Worm (Caenorhabditis elegans) whole organism, L3 larva: ENCODE measurements around the gene T09A5.5.

Experiments
- R02D3.7 ChIP-seq: fragments of 150-350 bp; optimal IDR thresholded peaks from 2 replicates; lab custom pipeline; 2014; ENCODE audit warnings: missing biosample characterization, missing genetic modification characterization
- ZK546.5 ChIP-seq: sonication (generic microtip); optimal IDR thresholded peaks from 2 replicates; lab custom pipeline; 2017; ENCODE audit warnings: missing biosample characterization, missing genetic modification characterization
- aly-2 ChIP-seq: fragments of 150-350 bp; optimal IDR thresholded peaks from 2 replicates; lab custom pipeline; 2014; ENCODE audit warnings: missing biosample characterization, missing genetic modification characterization
- ama-1 ChIP-seq: fragments of 150-350 bp; optimal IDR thresholded peaks from 2 replicates; lab custom pipeline; 2018
- ceh-28 ChIP-seq: fragments of 150-350 bp; optimal IDR thresholded peaks from 2 replicates; lab custom pipeline; 2014; ENCODE audit warnings: missing biosample characterization, missing genetic modification reagents, missing genetic modification characterization
- ceh-82 ChIP-seq: fragments of 150-350 bp; optimal IDR thresholded peaks from 2 replicates; lab custom pipeline; 2014; ENCODE audit warnings: missing biosample characterization, missing genetic modification characterization
- ceh-9 ChIP-seq: sonication (generic microtip); optimal IDR thresholded peaks from 2 replicates; lab custom pipeline; 2018; ENCODE audit warnings: missing biosample characterization, missing genetic modification characterization
- daf-12 ChIP-seq: fragments of 150-350 bp; optimal IDR thresholded peaks from 2 replicates; lab custom pipeline; 2014; ENCODE audit warnings: missing biosample characterization, missing genetic modification reagents, missing genetic modification characterization
- egl-5 ChIP-seq: fragments of 150-350 bp; optimal IDR thresholded peaks from 2 replicates; lab custom pipeline; 2017; ENCODE audit warnings: missing biosample characterization, missing genetic modification reagents, missing genetic modification characterization, inconsistent platforms
- elt-1 ChIP-seq: fragments of 150-350 bp; optimal IDR thresholded peaks from 2 replicates; lab custom pipeline; 2014; ENCODE audit warnings: missing biosample characterization, missing genetic modification characterization
- elt-2 ChIP-seq: sonication (generic microtip); optimal IDR thresholded peaks from 2 replicates; lab custom pipeline; 2016; ENCODE audit warnings: missing genetic modification reagents, mild to moderate bottlenecking, missing genetic modification characterization, missing compliant biosample characterization
- elt-3 ChIP-seq, 3 experiments: fragments of 150-350 bp in 1 of 3; sonication (generic microtip) in 2 of 3; optimal IDR thresholded peaks; 2 replicates in 2 of 3; 4 replicates in 1 of 3; lab custom pipeline; 2014 to 2017; ENCODE audit warnings: missing biosample characterization in 3 of 3, missing genetic modification characterization in 3 of 3
- fos-1 ChIP-seq: fragments of 150-350 bp; optimal IDR thresholded peaks from 2 replicates; lab custom pipeline; 2014; ENCODE audit warnings: missing biosample characterization, missing genetic modification characterization
- hmg-11 ChIP-seq: sonication (generic microtip); optimal IDR thresholded peaks from 2 replicates; lab custom pipeline; 2016; ENCODE audit warnings: missing genetic modification characterization, missing compliant biosample characterization
- jun-1 ChIP-seq: fragments of 150-350 bp; optimal IDR thresholded peaks from 2 replicates; lab custom pipeline; 2014; ENCODE audit warnings: missing biosample characterization, missing genetic modification reagents, missing genetic modification characterization
- lin-15B ChIP-seq: fragments of 150-350 bp; optimal IDR thresholded peaks from 2 replicates; lab custom pipeline; 2014; ENCODE audit warnings: missing biosample characterization, missing genetic modification characterization
- lin-39 ChIP-seq: fragments of 150-350 bp; optimal IDR thresholded peaks from 2 replicates; lab custom pipeline; 2018; ENCODE audit warnings: missing biosample characterization, missing genetic modification reagents, missing genetic modification characterization
- lsy-12 ChIP-seq: sonication (generic microtip); optimal IDR thresholded peaks from 2 replicates; lab custom pipeline; 2016; ENCODE audit warnings: mild to moderate bottlenecking, missing genetic modification characterization, missing compliant biosample characterization
- mdl-1 ChIP-seq: fragments of 150-350 bp; optimal IDR thresholded peaks from 2 replicates; lab custom pipeline; 2014; ENCODE audit warnings: missing biosample characterization, missing genetic modification characterization
- mml-1 ChIP-seq: fragments of 150-350 bp; sonication (generic microtip); optimal IDR thresholded peaks from 3 replicates; lab custom pipeline; 2014; ENCODE audit warnings: missing biosample characterization, missing genetic modification characterization
- nfya-1 ChIP-seq: sonication (generic microtip); optimal IDR thresholded peaks from 2 replicates; lab custom pipeline; 2017; ENCODE audit warnings: missing genetic modification characterization, mild to moderate bottlenecking, missing compliant biosample characterization, antibody characterized with exemption, moderate library complexity; ENCODE audit not compliant: insufficient read depth
- nhr-11 ChIP-seq: fragments of 150-350 bp; optimal IDR thresholded peaks from 2 replicates; lab custom pipeline; 2014; ENCODE audit warnings: missing biosample characterization, missing genetic modification characterization
- nhr-237 ChIP-seq: fragments of 150-350 bp; optimal IDR thresholded peaks from 2 replicates; lab custom pipeline; 2014; ENCODE audit warnings: missing biosample characterization, missing genetic modification characterization
- nhr-25 ChIP-seq: sonication (generic microtip); optimal IDR thresholded peaks from 2 replicates; lab custom pipeline; 2017; ENCODE audit warnings: missing biosample characterization, missing genetic modification characterization
- nhr-67 ChIP-seq: fragments of 150-350 bp; optimal IDR thresholded peaks from 2 replicates; lab custom pipeline; 2014; ENCODE audit warnings: missing biosample characterization, missing genetic modification characterization
- nhr-76 ChIP-seq: fragments of 150-350 bp; sonication (generic microtip); optimal IDR thresholded peaks from 5 replicates; lab custom pipeline; 2014; ENCODE audit warnings: missing biosample characterization, missing genetic modification characterization
- nhr-77 ChIP-seq: fragments of 150-350 bp; optimal IDR thresholded peaks from 2 replicates; lab custom pipeline; 2014; ENCODE audit warnings: missing biosample characterization, missing genetic modification characterization
- pha-4 ChIP-seq: fragments of 150-350 bp; optimal IDR thresholded peaks from 2 replicates; lab custom pipeline; 2014; ENCODE audit warnings: missing biosample characterization, missing genetic modification reagents, missing genetic modification characterization
- sea-2 ChIP-seq: fragments of 150-350 bp; sonication (generic microtip); optimal IDR thresholded peaks from 4 replicates; lab custom pipeline; 2014; ENCODE audit warnings: missing biosample characterization, missing genetic modification reagents, missing genetic modification characterization
- skn-1 ChIP-seq: fragments of 150-350 bp; optimal IDR thresholded peaks from 2 replicates; lab custom pipeline; 2014; ENCODE audit warnings: missing biosample characterization, missing genetic modification characterization
- snpc-4 ChIP-seq: fragments of 150-350 bp; optimal IDR thresholded peaks from 2 replicates; lab custom pipeline; 2014; ENCODE audit warnings: missing biosample characterization, missing genetic modification characterization
- tbx-2 ChIP-seq: sonication (generic microtip); optimal IDR thresholded peaks from 2 replicates; lab custom pipeline; 2016; ENCODE audit warnings: mild to moderate bottlenecking, missing genetic modification characterization, missing compliant biosample characterization
- unc-39 ChIP-seq: sonication (generic microtip); optimal IDR thresholded peaks from 4 replicates; lab custom pipeline; 2017; ENCODE audit warnings: missing biosample characterization, missing genetic modification characterization
- ztf-4 ChIP-seq: fragments of 150-350 bp; optimal IDR thresholded peaks from 2 replicates; lab custom pipeline; 2014; ENCODE audit warnings: missing biosample characterization, missing genetic modification characterization

Gene T09A5.5

DNA sequence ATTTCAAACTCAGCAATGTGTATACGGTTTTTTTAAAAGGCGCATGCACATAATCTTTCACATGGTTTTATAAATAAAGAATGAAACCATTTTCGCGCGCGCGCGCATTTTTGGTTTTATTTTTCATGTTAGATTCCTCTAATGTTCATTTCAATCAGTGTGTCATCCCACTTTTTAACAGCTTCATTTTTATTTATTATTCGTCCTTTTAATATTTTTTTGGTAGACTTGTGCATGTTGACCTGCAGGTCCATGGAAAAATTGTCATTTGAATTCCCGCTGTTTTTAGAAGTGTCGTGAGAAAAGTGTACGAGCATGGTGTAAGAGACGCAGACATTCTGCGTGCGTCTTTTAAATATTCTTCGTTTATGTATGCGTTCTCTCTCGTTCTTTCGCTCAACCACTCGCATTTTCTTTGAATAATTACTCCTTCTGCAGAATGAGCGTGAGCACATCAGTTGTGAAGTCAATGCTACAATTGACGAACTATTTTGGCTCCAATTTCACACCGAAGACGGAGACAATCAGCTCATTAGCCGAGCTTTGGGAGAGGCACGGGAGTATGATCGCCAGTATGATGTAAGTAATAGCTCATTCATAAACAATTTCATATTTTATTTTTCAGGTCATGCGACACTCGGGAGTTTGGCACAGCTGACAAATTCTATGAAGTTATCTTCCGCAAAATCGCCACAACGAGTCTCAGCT is 6.8 kb upstream of the T09A5.5 start, which contains the start of gene lin-5:
Gene lin-5, plus strand, starts transcription at position 354 of the 708 bp plus-strand sequence.
- TF ChIP-seq nfya-1 (tag; lab: Kevin White, UChicago): peak; percentile 67
- no peak for TF ChIP-seq ceh-82 (tag; lab: Kevin White, UChicago)
- no peak for TF ChIP-seq nhr-76 (tag; lab: Kevin White, UChicago)
- no peak for TF ChIP-seq aly-2 (tag; lab: Kevin White, UChicago)
- TF ChIP-seq nhr-237 (tag; lab: Kevin White, UChicago): no peak
- TF ChIP-seq nhr-25 (tag; lab: Kevin White, UChicago): peak; percentile 19
- TF ChIP-seq lin-15B (tag; lab: Kevin White, UChicago): peak; percentile 79
- TF ChIP-seq jun-1 (tag; lab: Kevin White, UChicago): no peak
- peak; percentile 5 for TF ChIP-seq elt-2 (tag; lab: Kevin White, UChicago)
- TF ChIP-seq snpc-4 (tag; lab: Kevin White, UChicago): peak; percentile 59
- TF ChIP-seq mml-1 (tag; lab: Kevin White, UChicago): no peak
- peak; percentile 54 for TF ChIP-seq egl-5
- TF ChIP-seq pha-4 (tag; lab: Kevin White, UChicago): peak; percentile 57
- TF ChIP-seq sea-2: no peak
- peak; percentile 64 for TF ChIP-seq lin-39 (tag; lab: Kevin White, UChicago)
- peak; percentile 57 for TF ChIP-seq hmg-11 (tag; lab: Kevin White, UChicago)

DNA sequence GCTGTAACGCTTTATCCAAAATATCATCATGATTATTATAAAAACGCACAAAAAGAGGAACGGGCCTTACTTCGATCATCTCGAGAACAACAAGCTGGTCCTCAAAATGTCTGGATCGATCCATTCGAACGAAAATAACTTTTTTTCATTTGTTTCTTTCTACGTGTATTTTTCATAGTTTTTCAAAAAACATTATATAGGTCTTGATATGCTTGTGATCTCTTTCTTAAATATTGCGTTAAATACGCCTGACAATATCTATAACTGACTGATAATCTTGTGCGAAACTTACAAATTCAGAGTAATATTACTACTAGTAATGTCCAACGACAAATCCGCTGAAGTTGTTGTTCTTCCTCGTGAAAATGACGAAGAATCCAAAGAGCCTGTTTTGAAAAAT is 4.5 kb upstream of the T09A5.5 start, which contains the start of gene sds-22:
Gene sds-22, plus strand, starts transcription at position 301 of the 400 bp plus-strand sequence.
- TF ChIP-seq jun-1 (tag; lab: Kevin White, UChicago) (no peak), ceh-28 (tag; lab: Kevin White, UChicago) (no peak), nfya-1 (tag; lab: Kevin White, UChicago) (no peak), sea-2 (no peak), nhr-11 (tag; lab: Kevin White, UChicago) (no peak), nhr-237 (tag; lab: Kevin White, UChicago) (no peak), elt-1 (tag; lab: Kevin White, UChicago) (no peak), daf-12 (tag; lab: Kevin White, UChicago) (no peak), ceh-9 (tag; lab: Kevin White, UChicago) (no peak), lsy-12 (tag; lab: Kevin White, UChicago) (no peak), hmg-11 (tag; lab: Kevin White, UChicago) (no peak), elt-3 (tag; optimal IDR thresholded peaks at IDR 0.05; lab: Kevin White, UChicago) (no peak), ZK546.5 (no peak), tbx-2 (no peak), pha-4 (tag; lab: Kevin White, UChicago) (no peak), mdl-1 (tag; lab: Kevin White, UChicago) (no peak), nhr-67 (no peak), unc-39 (no peak), fos-1 (tag; lab: Kevin White, UChicago) (no peak)

DNA sequence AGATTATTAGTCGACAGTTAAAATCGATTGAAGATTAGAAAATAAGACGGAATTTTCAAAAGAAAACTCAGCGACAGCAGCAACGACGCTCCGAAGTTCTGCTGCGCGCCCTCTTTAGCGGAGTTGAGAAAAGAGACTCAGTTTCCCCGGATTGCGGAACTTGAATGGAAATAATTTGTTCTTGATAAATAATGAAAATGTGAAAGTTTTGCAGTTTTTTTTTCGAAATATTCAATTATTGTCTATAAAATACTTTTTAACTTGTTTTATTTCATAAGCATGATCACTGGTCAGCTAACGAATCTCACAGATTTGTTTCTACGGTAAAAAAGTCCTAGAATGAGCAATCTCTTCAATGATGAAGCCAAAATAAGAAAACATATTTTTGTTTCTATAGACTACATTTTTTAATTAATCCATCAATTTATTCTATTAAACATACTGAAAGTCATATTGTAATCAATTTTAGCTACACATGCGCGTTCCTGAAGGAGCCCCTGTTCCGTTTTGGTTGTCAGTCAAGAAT is 4.0 kb upstream of the T09A5.5 start, which contains the start of the genes cec-3 and T09A5.15:
Gene cec-3, minus strand, starts transcription at position 116 of the 526 bp plus-strand sequence.
Gene T09A5.15, plus strand, starts transcription at position 476 of the 526 bp plus-strand sequence.
- TF ChIP-seq daf-12 (tag; lab: Kevin White, UChicago): no peak
- TF ChIP-seq ama-1 (lab: Kevin White, UChicago): no peak
- peak; percentile 64 for TF ChIP-seq nfya-1 (tag; lab: Kevin White, UChicago)
- TF ChIP-seq pha-4 (tag; lab: Kevin White, UChicago): peak; percentile 61
- peak; percentile 48 for TF ChIP-seq lin-15B (tag; lab: Kevin White, UChicago)
- peak; percentile 2 for TF ChIP-seq nhr-25 (tag; lab: Kevin White, UChicago)
- peak; percentile 22 for TF ChIP-seq elt-2 (tag; lab: Kevin White, UChicago)

DNA sequence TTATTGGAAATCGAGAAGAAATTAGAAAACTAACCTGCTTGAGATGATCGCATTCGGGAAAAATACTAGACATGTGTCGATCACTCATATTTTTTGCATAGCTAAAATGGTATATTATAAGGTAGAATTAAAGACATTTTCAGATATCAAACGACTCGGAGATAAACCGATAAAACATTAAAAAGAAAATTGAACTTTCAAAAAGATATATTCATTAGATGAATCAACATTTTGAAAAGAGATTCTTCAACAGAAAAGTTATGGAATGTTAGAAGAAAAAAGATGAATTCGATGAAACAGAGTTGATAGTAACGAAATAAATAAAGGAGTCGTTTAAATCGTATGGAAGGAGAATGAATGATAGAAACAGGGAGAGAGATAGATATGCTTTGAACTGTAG is 2.0 kb upstream of the T09A5.5 start, which contains the start of gene mdmh-35:
Gene mdmh-35, minus strand, starts transcription at position 101 of the 400 bp plus-strand sequence.
- TF ChIP-seq nhr-11 (tag; lab: Kevin White, UChicago) (no peak), sea-2 (no peak), daf-12 (tag; lab: Kevin White, UChicago) (no peak), nhr-77 (no peak)

DNA sequence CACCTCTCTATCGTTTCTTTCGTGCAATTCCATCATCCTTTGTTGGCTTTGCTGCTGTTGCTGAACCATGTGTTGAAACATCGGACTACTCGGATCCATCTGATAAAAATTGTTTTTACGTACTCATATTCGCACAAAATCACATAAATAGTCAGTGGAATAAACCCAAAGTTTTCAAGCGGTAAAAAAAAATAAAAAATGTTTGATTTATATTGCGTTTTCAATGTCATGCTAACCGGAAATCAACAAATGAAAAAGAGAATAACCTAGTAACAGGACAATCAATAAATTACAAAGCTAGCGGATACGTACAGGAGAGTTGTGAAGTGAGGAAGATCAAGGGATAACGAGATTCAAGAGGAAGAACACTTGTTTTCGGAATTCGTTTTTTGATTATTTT is 1.4 kb upstream of the T09A5.5 start, which contains the start of gene mdt-10:
Gene mdt-10, minus strand, starts transcription at position 101 of the 400 bp plus-strand sequence.
- TF ChIP-seq ama-1 (lab: Kevin White, UChicago) (no peak), elt-2 (tag; lab: Kevin White, UChicago) (no peak), aly-2 (tag; lab: Kevin White, UChicago) (no peak), R02D3.7 (tag; lab: Kevin White, UChicago) (no peak), ceh-82 (tag; lab: Kevin White, UChicago) (no peak), sea-2 (no peak), hmg-11 (tag; lab: Kevin White, UChicago) (no peak), nhr-237 (tag; lab: Kevin White, UChicago) (no peak), fos-1 (tag; lab: Kevin White, UChicago) (no peak), nhr-67 (no peak), ztf-4 (tag; lab: Kevin White, UChicago) (no peak), skn-1 (tag; lab: Kevin White, UChicago) (no peak), nhr-77 (no peak), nhr-76 (tag; lab: Kevin White, UChicago) (no peak), snpc-4 (tag; lab: Kevin White, UChicago) (no peak)
